Worm (Caenorhabditis elegans) whole organism, late embryonic: Measurements from ENCODE around the gene bmy-1.

Experiments
- C08G9.2 ChIP-seq: sonication (generic microtip); optimal IDR thresholded peaks from 2 replicates; lab custom pipeline; 2016; ENCODE audit warnings: mild to moderate bottlenecking, missing genetic modification characterization, moderate library complexity, missing compliant biosample characterization
- C38D4.7 ChIP-seq: fragments of 200-800 bp; sonication (Bioruptor generic); optimal IDR thresholded peaks from 2 replicates; lab custom pipeline; 2018; ENCODE audit warnings: mild to moderate bottlenecking, missing genetic modification characterization, moderate library complexity, missing compliant biosample characterization
- F13H6.1 ChIP-seq: sonication (generic microtip); optimal IDR thresholded peaks from 2 replicates; lab custom pipeline; 2016; ENCODE audit warnings: missing genetic modification characterization, missing compliant biosample characterization
- K02D7.2 ChIP-seq: sonication (generic microtip); optimal IDR thresholded peaks from 2 replicates; lab custom pipeline; 2017; ENCODE audit warnings: mild to moderate bottlenecking, missing genetic modification characterization, missing compliant biosample characterization
- T23F11.4 ChIP-seq: fragments of 200-800 bp; sonication (Bioruptor generic); optimal IDR thresholded peaks from 2 replicates; lab custom pipeline; 2018; ENCODE audit warnings: mild to moderate bottlenecking, missing genetic modification characterization, missing compliant biosample characterization
- Y22D7AL.16 ChIP-seq: sonication (generic microtip); optimal IDR thresholded peaks from 2 replicates; lab custom pipeline; 2016; ENCODE audit warnings: missing genetic modification characterization, missing compliant biosample characterization
- ahr-1 ChIP-seq: sonication (generic microtip); optimal IDR thresholded peaks from 2 replicates; lab custom pipeline; 2016; ENCODE audit warnings: missing genetic modification characterization, missing compliant biosample characterization
- ceh-18 ChIP-seq: sonication (generic microtip); optimal IDR thresholded peaks from 2 replicates; lab custom pipeline; 2016; ENCODE audit warnings: missing genetic modification characterization, missing compliant biosample characterization
- ceh-19 ChIP-seq: fragments of 200-800 bp; sonication (Bioruptor generic); optimal IDR thresholded peaks from 2 replicates; lab custom pipeline; 2018; ENCODE audit warnings: mild to moderate bottlenecking, missing genetic modification characterization, missing compliant biosample characterization
- ceh-2 ChIP-seq: sonication (generic microtip); optimal IDR thresholded peaks from 2 replicates; lab custom pipeline; 2016; ENCODE audit warnings: missing genotype, missing genetic modification characterization, missing compliant biosample characterization
- ceh-22 ChIP-seq: sonication (generic microtip); optimal IDR thresholded peaks from 2 replicates; lab custom pipeline; 2017; ENCODE audit warnings: missing biosample characterization, missing genetic modification characterization
- ceh-24 ChIP-seq: sonication (generic microtip); optimal IDR thresholded peaks from 2 replicates; lab custom pipeline; 2016; ENCODE audit warnings: mild to moderate bottlenecking, missing genetic modification characterization, missing compliant biosample characterization
- ceh-30 ChIP-seq: fragments of 150-350 bp; optimal IDR thresholded peaks from 2 replicates; lab custom pipeline; 2014; ENCODE audit warnings: missing biosample characterization, missing genetic modification characterization
- ceh-31 ChIP-seq: sonication (generic microtip); optimal IDR thresholded peaks from 2 replicates; lab custom pipeline; 2016; ENCODE audit warnings: missing genetic modification characterization, missing compliant biosample characterization
- ceh-48 ChIP-seq: sonication (generic microtip); optimal IDR thresholded peaks from 2 replicates; lab custom pipeline; 2016; ENCODE audit warnings: missing genetic modification characterization, inconsistent platforms, missing compliant biosample characterization
- ceh-6 ChIP-seq: fragments of 200-800 bp; sonication (Bioruptor generic); optimal IDR thresholded peaks from 2 replicates; lab custom pipeline; 2018; ENCODE audit warnings: mild to moderate bottlenecking, missing genetic modification characterization, missing compliant biosample characterization
- che-1 ChIP-seq: sonication (generic microtip); optimal IDR thresholded peaks from 2 replicates; lab custom pipeline; 2016; ENCODE audit warnings: mild to moderate bottlenecking, missing genetic modification characterization, missing compliant biosample characterization
- elt-2 ChIP-seq: sonication (generic microtip); optimal IDR thresholded peaks from 2 replicates; lab custom pipeline; 2016; ENCODE audit warnings: missing genetic modification reagents, missing genetic modification characterization, missing compliant biosample characterization
- fax-1 ChIP-seq: sonication (generic microtip); optimal IDR thresholded peaks from 2 replicates; lab custom pipeline; 2016; ENCODE audit warnings: missing genotype, missing genetic modification characterization, missing compliant biosample characterization
- fkh-6 ChIP-seq: sonication (generic microtip); optimal IDR thresholded peaks from 2 replicates; lab custom pipeline; 2016; ENCODE audit warnings: missing genetic modification characterization, missing compliant biosample characterization
- gmeb-2 ChIP-seq: sonication (generic microtip); optimal IDR thresholded peaks from 2 replicates; lab custom pipeline; 2016; ENCODE audit warnings: missing genetic modification characterization, inconsistent platforms, missing compliant biosample characterization
- hlh-30 ChIP-seq: sonication (generic microtip); optimal IDR thresholded peaks from 2 replicates; lab custom pipeline; 2017; ENCODE audit warnings: antibody characterized with exemption, missing genetic modification characterization, missing compliant biosample characterization; ENCODE audit not compliant: insufficient read depth
- hlh-8 ChIP-seq: sonication (generic microtip); optimal IDR thresholded peaks from 2 replicates; lab custom pipeline; 2016; ENCODE audit warnings: missing genotype, missing genetic modification characterization, missing compliant biosample characterization
- lin-11 ChIP-seq: fragments of 200-800 bp; sonication (Bioruptor generic); optimal IDR thresholded peaks from 2 replicates; lab custom pipeline; 2018; ENCODE audit warnings: mild to moderate bottlenecking, missing genetic modification characterization, missing compliant biosample characterization
- madf-2 ChIP-seq: sonication (generic microtip); optimal IDR thresholded peaks from 2 replicates; lab custom pipeline; 2017; ENCODE audit warnings: missing genetic modification characterization, missing compliant biosample characterization
- nhr-11 ChIP-seq: fragments of 150-350 bp; optimal IDR thresholded peaks from 2 replicates; lab custom pipeline; 2014; ENCODE audit warnings: missing biosample characterization, missing genetic modification characterization
- nhr-232 ChIP-seq: sonication (generic microtip); optimal IDR thresholded peaks from 2 replicates; lab custom pipeline; 2016; ENCODE audit warnings: missing genetic modification characterization, missing compliant biosample characterization
- odd-2 ChIP-seq: sonication (generic microtip); optimal IDR thresholded peaks from 2 replicates; lab custom pipeline; 2017; ENCODE audit warnings: antibody characterized with exemption, mild to moderate bottlenecking, missing genetic modification characterization, missing compliant biosample characterization
- pag-3 ChIP-seq: sonication (generic microtip); optimal IDR thresholded peaks from 2 replicates; lab custom pipeline; 2016; ENCODE audit warnings: missing compliant biosample characterization, missing genetic modification characterization, borderline replicate concordance
- pat-9 ChIP-seq: fragments of 200-800 bp; sonication (Bioruptor generic); optimal IDR thresholded peaks from 2 replicates; lab custom pipeline; 2018; ENCODE audit warnings: mild to moderate bottlenecking, missing genetic modification characterization, moderate library complexity, missing compliant biosample characterization
- pax-1 ChIP-seq: fragments of 150-350 bp; optimal IDR thresholded peaks from 2 replicates; lab custom pipeline; 2014; ENCODE audit warnings: missing biosample characterization, missing genetic modification characterization
- pha-2 ChIP-seq: sonication (generic microtip); optimal IDR thresholded peaks from 2 replicates; lab custom pipeline; 2017; ENCODE audit warnings: mild to moderate bottlenecking, missing genetic modification characterization, missing compliant biosample characterization
- ref-2 ChIP-seq: sonication (generic microtip); optimal IDR thresholded peaks from 2 replicates; lab custom pipeline; 2016; ENCODE audit warnings: missing genetic modification characterization, missing compliant biosample characterization
- sdc-2 ChIP-seq: sonication (generic microtip); optimal IDR thresholded peaks from 2 replicates; lab custom pipeline; 2016; ENCODE audit warnings: missing genotype, missing genetic modification characterization, missing compliant biosample characterization
- sox-2 ChIP-seq: fragments of 200-800 bp; sonication (Bioruptor generic); IDR thresholded peaks from 2 replicates; pipeline ENCODE4 v1.3.6; 2022; ENCODE audit warnings: missing genetic modification reagents, missing genetic modification characterization, missing compliant biosample characterization
- sox-4 ChIP-seq: sonication (generic microtip); optimal IDR thresholded peaks from 2 replicates; lab custom pipeline; 2017; ENCODE audit warnings: mild to moderate bottlenecking, missing genetic modification characterization, inconsistent platforms, missing compliant biosample characterization
- unc-3 ChIP-seq, 2 experiments: fragments of 200-800 bp in 1 of 2; sonication (Bioruptor generic) in 1 of 2; sonication (generic microtip) in 1 of 2; conservative IDR thresholded peaks in 1 of 2; optimal IDR thresholded peaks in 1 of 2; 2 replicates each; pipeline versions ENCODE4 v1.3.6 to Lab custom; 2016 to 2022; ENCODE audit warnings: missing compliant biosample characterization in 2 of 2, missing genetic modification characterization in 2 of 2, missing genetic modification reagents in 1 of 2
- unc-42 ChIP-seq: sonication (generic microtip); optimal IDR thresholded peaks from 2 replicates; lab custom pipeline; 2016; ENCODE audit warnings: missing genotype, missing genetic modification characterization, missing compliant biosample characterization
- unc-55 ChIP-seq: sonication (generic microtip); optimal IDR thresholded peaks from 2 replicates; lab custom pipeline; 2017; ENCODE audit warnings: missing biosample characterization, missing genetic modification reagents, missing genetic modification characterization
- unc-86 ChIP-seq: sonication (generic microtip); optimal IDR thresholded peaks from 2 replicates; lab custom pipeline; 2016; ENCODE audit warnings: missing genetic modification characterization, missing compliant biosample characterization
- zip-5 ChIP-seq: sonication (generic microtip); optimal IDR thresholded peaks from 2 replicates; lab custom pipeline; 2016; ENCODE audit warnings: missing genetic modification characterization, missing compliant biosample characterization
- ztf-16 ChIP-seq: sonication (generic microtip); optimal IDR thresholded peaks from 2 replicates; lab custom pipeline; 2017; ENCODE audit warnings: missing genetic modification characterization, missing compliant biosample characterization

Gene bmy-1

DNA sequence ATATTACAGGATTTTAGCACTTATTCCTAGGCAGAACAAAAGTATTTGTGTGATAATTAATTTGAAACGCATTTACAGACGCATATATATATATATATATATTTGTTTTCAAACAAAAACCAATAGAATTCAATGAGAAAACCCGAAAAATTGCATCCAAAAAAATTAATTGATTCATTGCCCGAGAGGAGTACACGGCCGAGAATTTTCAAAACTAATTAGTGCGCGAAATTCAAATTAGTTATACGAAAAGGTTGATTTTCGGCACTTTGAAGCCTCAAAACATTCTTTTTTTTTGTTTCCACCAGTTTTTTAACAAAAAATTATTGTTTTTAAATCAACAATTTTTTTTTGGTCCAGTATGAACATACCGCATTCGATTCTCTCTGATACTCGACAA, 33.0 kb downstream of the bmy-1 start:
- TF ChIP-seq pha-2 (tag; lab: Kevin White, UChicago), result no peak
- TF ChIP-seq elt-2 (tag; lab: Kevin White, UChicago), result peak; percentile 2

DNA sequence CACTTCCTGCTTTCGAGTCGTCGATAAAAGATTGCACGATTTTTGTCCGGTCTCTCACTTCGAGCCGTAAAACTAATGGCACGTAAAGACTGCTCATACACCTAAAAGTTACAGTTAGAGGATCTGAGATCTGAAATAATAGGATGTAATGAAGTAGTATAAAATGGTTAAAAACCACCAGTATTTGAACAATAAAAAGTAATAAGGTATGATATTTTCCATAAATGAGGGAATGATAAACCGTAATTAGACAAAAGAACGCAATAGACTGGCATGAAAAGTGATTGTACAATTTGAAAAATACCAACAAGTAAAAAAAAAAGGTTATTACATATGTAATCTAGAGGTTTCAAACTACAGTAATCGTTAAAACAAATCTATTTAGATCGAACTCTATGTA, 34.6 kb downstream of the bmy-1 start, which contains the start of gene brap-2:
TSS of gene brap-2 (minus strand) at position 101 of the 400 bp plus-strand sequence.
- no peak for TF ChIP-seq Y22D7AL.16 (tag; lab: Kevin White, UChicago)
- TF ChIP-seq gmeb-2 (tag; lab: Kevin White, UChicago), result no peak
- TF ChIP-seq ztf-16 (tag; lab: Kevin White, UChicago), result no peak
- TF ChIP-seq elt-2 (tag; lab: Kevin White, UChicago), result no peak
- TF ChIP-seq zip-5 (tag; lab: Kevin White, UChicago), result no peak
- TF ChIP-seq ceh-18 (tag; lab: Kevin White, UChicago), result no peak
- TF ChIP-seq pag-3, result no peak
- no peak for TF ChIP-seq pat-9 (tag; lab: Kevin White, UChicago)
- no peak for TF ChIP-seq ref-2 (tag; lab: Kevin White, UChicago)
- no peak for TF ChIP-seq fax-1 (tag; lab: Kevin White, UChicago)
- no peak for TF ChIP-seq ceh-31 (tag; lab: Kevin White, UChicago)
- no peak for TF ChIP-seq sdc-2 (tag; lab: Kevin White, UChicago)
- TF ChIP-seq unc-3 (GFP tag; conservative IDR thresholded peaks at IDR 0.05; lab: Robert Waterston, UW), result no peak
- no peak for TF ChIP-seq unc-3 (tag; optimal IDR thresholded peaks at IDR 0.05; lab: Kevin White, UChicago)
- no peak for TF ChIP-seq ceh-2
- TF ChIP-seq ceh-24 (tag; lab: Kevin White, UChicago), result no peak
- TF ChIP-seq ceh-6 (GFP tag; lab: Kevin White, UChicago), result no peak
- TF ChIP-seq C38D4.7, result no peak

DNA sequence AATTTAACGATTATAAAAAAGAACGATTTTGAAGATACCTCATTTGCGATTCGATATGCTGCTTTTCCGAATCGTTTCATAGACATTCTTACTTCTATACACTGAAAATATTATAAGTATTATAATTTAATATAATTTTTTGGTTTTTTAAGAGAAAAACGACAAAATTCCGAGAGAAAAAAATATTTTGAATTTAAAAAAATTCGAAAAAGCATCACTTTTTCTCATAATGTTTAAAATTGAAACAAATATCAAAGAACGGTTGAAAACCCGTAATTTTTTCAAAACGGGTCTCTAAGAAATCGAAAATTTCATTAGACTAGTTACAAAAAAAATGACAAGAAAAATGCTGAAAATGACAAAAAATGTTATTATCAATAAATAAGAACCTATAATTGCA, 37.1 kb downstream of the bmy-1 start, which contains the start of gene pink-1:
TSS of gene pink-1 (minus strand) at position 101 of the 400 bp plus-strand sequence.
- TF ChIP-seq ceh-6 (GFP tag; lab: Kevin White, UChicago), result no peak
- TF ChIP-seq unc-86, result no peak
- TF ChIP-seq K02D7.2 (tag; lab: Kevin White, UChicago), result no peak
- no peak for TF ChIP-seq unc-55 (GFP tag; lab: Kevin White, UChicago)
- TF ChIP-seq madf-2 (tag; lab: Kevin White, UChicago), result no peak
- TF ChIP-seq fax-1 (tag; lab: Kevin White, UChicago), result no peak
- TF ChIP-seq pat-9 (tag; lab: Kevin White, UChicago), result no peak
- TF ChIP-seq nhr-232 (tag; lab: Kevin White, UChicago), result no peak
- TF ChIP-seq fkh-6 (tag; lab: Kevin White, UChicago), result no peak
- no peak for TF ChIP-seq sox-2 (GFP tag; lab: Robert Waterston, UW)
- TF ChIP-seq pax-1, result no peak
- no peak for TF ChIP-seq unc-42 (tag; lab: Kevin White, UChicago)
- no peak for TF ChIP-seq odd-2 (tag; lab: Kevin White, UChicago)

DNA sequence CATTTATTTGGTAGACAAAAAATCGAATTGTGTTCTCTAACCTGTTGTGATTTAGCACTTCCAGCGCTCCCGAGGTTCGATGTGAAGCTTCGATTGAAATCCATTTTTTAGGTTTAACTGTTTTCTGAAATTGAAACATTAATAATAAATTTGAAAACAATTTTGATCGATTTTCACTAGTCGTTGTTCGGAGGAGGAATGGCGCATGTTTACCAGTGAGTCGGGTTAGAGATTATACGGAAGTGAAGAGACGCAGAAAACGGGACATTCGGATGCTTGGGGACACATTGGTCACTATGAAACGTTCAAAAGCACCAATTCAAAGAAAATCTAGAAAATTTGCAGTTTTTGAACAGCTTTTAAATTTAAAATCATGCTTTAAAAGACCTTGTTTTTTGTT, 40.3 kb downstream of the bmy-1 start, which contains the start of gene fbxl-3:
TSS of gene fbxl-3 (minus strand) at position 124 of the 400 bp plus-strand sequence.
- TF ChIP-seq che-1 (tag; lab: Kevin White, UChicago) (no peak), F13H6.1 (tag; lab: Kevin White, UChicago) (no peak), madf-2 (tag; lab: Kevin White, UChicago) (no peak), unc-55 (GFP tag; lab: Kevin White, UChicago) (no peak), T23F11.4 (no peak), zip-5 (tag; lab: Kevin White, UChicago) (no peak), ceh-22 (no peak)

DNA sequence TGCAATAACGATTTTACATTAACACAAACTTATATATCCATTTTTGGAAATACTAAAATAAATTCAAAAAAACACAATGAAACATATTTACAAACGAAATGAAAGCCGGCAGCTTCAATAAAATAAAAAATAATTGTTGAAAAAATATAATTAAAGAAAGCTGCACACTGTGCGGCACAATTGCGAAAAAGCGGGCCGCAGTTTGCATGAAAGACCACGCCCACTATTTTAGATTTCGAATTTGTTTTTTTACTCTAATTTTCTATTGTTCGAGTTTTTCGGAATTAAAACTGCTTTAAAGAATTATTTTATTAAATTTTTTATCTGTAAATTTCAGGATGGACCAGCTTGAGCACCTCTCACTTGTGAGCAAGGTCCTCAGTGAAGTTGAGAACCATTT, 40.7 kb downstream of the bmy-1 start, which contains the start of gene mog-5:
TSS of gene mog-5 (plus strand) at position 338 of the 400 bp plus-strand sequence.
- TF ChIP-seq ceh-2 (peak; percentile 5), hlh-30 (tag; lab: Kevin White, UChicago) (no peak), lin-11 (peak; percentile 36), C38D4.7 (peak; percentile 38), ceh-22 (no peak), hlh-8 (tag; lab: Kevin White, UChicago) (peak; percentile 27), sox-4 (tag; lab: Kevin White, UChicago) (peak; percentile 55), C08G9.2 (tag; lab: Kevin White, UChicago) (no peak), ahr-1 (tag; lab: Kevin White, UChicago) (no peak), ceh-19 (no peak), ceh-18 (tag; lab: Kevin White, UChicago) (no peak), unc-55 (GFP tag; lab: Kevin White, UChicago) (no peak), nhr-11 (tag; lab: Kevin White, UChicago) (no peak), pat-9 (tag; lab: Kevin White, UChicago) (peak; percentile 30), ref-2 (tag; lab: Kevin White, UChicago) (peak; percentile 26), pax-1 (no peak), unc-86 (peak; percentile 26), ceh-48 (tag; lab: Kevin White, UChicago) (no peak), ceh-30 (no peak), gmeb-2 (tag; lab: Kevin White, UChicago) (no peak), pag-3 (no peak), ztf-16 (tag; lab: Kevin White, UChicago) (peak; percentile 30)
